Worm (Caenorhabditis elegans) whole organism, L2 larva: Measurements from ENCODE around the gene Y102A5C.4.
"Not testable (repeated sequence)": the region's sequence is repeated elsewhere in the genome, so short reads cannot be mapped to it uniquely, and the experiment has no call there.

ENCODE experiments used
- ZK546.5 ChIP-seq: sonication (generic microtip); optimal IDR thresholded peaks from 2 replicates; lab custom pipeline; 2017; ENCODE audit warnings: missing biosample characterization, missing genetic modification characterization
- ama-1 ChIP-seq: fragments of 150-350 bp; optimal IDR thresholded peaks from 2 replicates; lab custom pipeline; 2018; ENCODE audit warnings: inconsistent platforms
- blmp-1 ChIP-seq: sonication (generic microtip); optimal IDR thresholded peaks from 2 replicates; lab custom pipeline; 2017; ENCODE audit warnings: missing genetic modification characterization, mild to moderate bottlenecking, missing compliant biosample characterization, antibody characterized with exemption, moderate library complexity; ENCODE audit not compliant: insufficient read depth
- dmd-4 ChIP-seq: sonication (generic microtip); optimal IDR thresholded peaks from 2 replicates; lab custom pipeline; 2017; ENCODE audit warnings: missing biosample characterization, missing genetic modification characterization
- elt-3 ChIP-seq: sonication (generic microtip); optimal IDR thresholded peaks from 2 replicates; lab custom pipeline; 2017; ENCODE audit warnings: missing biosample characterization, missing genetic modification characterization
- fos-1 ChIP-seq: fragments of 150-350 bp; optimal IDR thresholded peaks from 2 replicates; lab custom pipeline; 2014; ENCODE audit warnings: missing biosample characterization, missing genetic modification characterization
- lsy-2 ChIP-seq, 2 experiments: fragments of 150-350 bp in 1 of 2; sonication (generic microtip) in 1 of 2; optimal IDR thresholded peaks; 2 replicates each; lab custom pipeline; 2014 to 2017; ENCODE audit warnings: missing biosample characterization in 2 of 2, missing genetic modification characterization in 2 of 2
- mab-5 ChIP-seq: fragments of 150-350 bp; optimal IDR thresholded peaks from 2 replicates; lab custom pipeline; 2014; ENCODE audit warnings: missing biosample characterization, missing genetic modification characterization
- mdl-1 ChIP-seq, 2 experiments: fragments of 150-350 bp in 1 of 2; sonication (generic microtip) in 1 of 2; optimal IDR thresholded peaks; 2 replicates each; lab custom pipeline; 2017; ENCODE audit warnings: missing biosample characterization in 2 of 2, missing genetic modification characterization in 2 of 2
- nhr-25 ChIP-seq: fragments of 150-350 bp; sonication (generic microtip); optimal IDR thresholded peaks from 3 replicates; lab custom pipeline; 2014; ENCODE audit warnings: missing biosample characterization, missing genetic modification characterization
- nhr-6 ChIP-seq: fragments of 150-350 bp; optimal IDR thresholded peaks from 2 replicates; lab custom pipeline; 2014; ENCODE audit warnings: missing biosample characterization, missing genetic modification characterization
- snpc-4 ChIP-seq: fragments of 150-350 bp; optimal IDR thresholded peaks from 2 replicates; lab custom pipeline; 2014; ENCODE audit warnings: missing biosample characterization, missing genetic modification characterization
- ztf-11 ChIP-seq: sonication (generic microtip); optimal IDR thresholded peaks from 2 replicates; lab custom pipeline; 2017; ENCODE audit warnings: missing biosample characterization, missing genetic modification characterization

DNA sequence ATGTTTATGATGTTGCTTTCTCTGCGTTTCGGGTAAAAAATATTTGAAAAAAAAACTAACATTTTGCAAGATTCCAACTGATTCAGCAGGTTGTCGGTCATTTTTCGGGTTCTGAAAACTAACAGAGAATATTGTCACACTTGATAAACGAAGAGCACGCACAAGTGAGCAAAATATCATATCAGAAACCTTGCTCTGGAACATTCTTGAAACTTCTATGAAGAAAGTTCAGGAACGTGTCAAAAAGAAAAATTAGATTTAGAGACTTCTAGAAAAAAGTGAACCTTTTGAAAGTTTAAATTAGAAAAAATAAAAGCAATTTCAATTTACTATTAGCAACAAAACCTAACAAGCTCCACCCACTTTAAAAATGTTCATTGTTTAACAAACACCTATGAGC lies 26.0 kb downstream of the Y102A5C.4 start, which contains the start of gene fbxa-112:
- TF ChIP-seq dmd-4 (tag; lab: Kevin White, UChicago); snpc-4; mab-5; elt-3; lsy-2 (tag; optimal IDR thresholded peaks at IDR 0.05; lab: Kevin White, UChicago); ama-1; ZK546.5; ztf-11 (tag; lab: Kevin White, UChicago); mdl-1 (tag; optimal IDR thresholded peaks at IDR 0.05; lab: Kevin White, UChicago); nhr-6; blmp-1 (tag; lab: Kevin White, UChicago); nhr-25 (tag; lab: Kevin White, UChicago); fos-1: not testable (repeated sequence)
